Fruit fly (Drosophila melanogaster): ENCODE measurements around the gene mnb.

DNA sequence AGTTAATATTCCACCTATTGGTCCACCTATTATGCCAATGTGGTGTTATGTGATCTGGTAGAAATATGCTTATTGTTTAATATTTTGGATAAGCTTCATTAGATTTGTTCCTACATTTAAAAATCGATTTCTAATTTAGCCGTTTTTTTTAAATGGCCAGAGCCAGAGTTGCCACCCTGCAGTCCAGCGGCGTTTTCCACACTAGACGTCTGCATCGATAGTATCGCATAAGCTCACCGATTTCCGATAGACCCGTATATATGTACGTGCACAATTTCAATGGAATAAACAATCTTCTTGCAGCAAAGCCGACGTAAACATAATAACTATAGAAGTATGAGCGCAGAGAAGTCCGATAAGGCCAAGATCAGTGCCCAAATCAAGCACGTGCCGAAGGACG is 45.1 kb downstream of the mnb start, which contains the start of gene Taf9:
- TF ChIP-seq CG16779 (GFP tag; IDR thresholded peaks at IDR 0.05) (no peak), CG3726 (GFP tag; IDR thresholded peaks at IDR 0.05) (no peak), Adf1 (GFP tag; IDR thresholded peaks at IDR 0.05) (no peak), pb (GFP tag; optimal IDR thresholded peaks at IDR 0.05) (no peak), p53 (GFP tag; optimal IDR thresholded peaks at IDR 0.05) (no peak), CG9797 (GFP tag; optimal IDR thresholded peaks at IDR 0.05) (no peak), CG15514 (GFP tag; optimal IDR thresholded peaks at IDR 0.05) (peak; percentile 31), CG7271 (tag; optimal IDR thresholded peaks at IDR 0.05) (no peak), abd-A (tag; optimal IDR thresholded peaks at IDR 0.05) (no peak), prd (optimal IDR thresholded peaks at IDR 0.05) (no peak), prd (GFP tag; IDR thresholded peaks at IDR 0.05) (no peak), sens-2 (GFP tag; IDR thresholded peaks at IDR 0.05) (no peak)

Data from whole organism, embryonic.